Worm (Caenorhabditis elegans) whole organism, late embryonic: Measurements from ENCODE around the gene let-716.

Experiments
- C08G9.2 ChIP-seq: sonication (generic microtip); optimal IDR thresholded peaks from 2 replicates; lab custom pipeline; 2016; ENCODE audit warnings: mild to moderate bottlenecking, missing genetic modification characterization, moderate library complexity, missing compliant biosample characterization
- C38D4.7 ChIP-seq: fragments of 200-800 bp; sonication (Bioruptor generic); optimal IDR thresholded peaks from 2 replicates; lab custom pipeline; 2018; ENCODE audit warnings: mild to moderate bottlenecking, missing genetic modification characterization, moderate library complexity, missing compliant biosample characterization
- K09A11.1 ChIP-seq: sonication (generic microtip); optimal IDR thresholded peaks from 2 replicates; lab custom pipeline; 2017; ENCODE audit warnings: antibody characterized with exemption, mild to moderate bottlenecking, missing genetic modification characterization, missing compliant biosample characterization; ENCODE audit not compliant: insufficient read depth
- ama-1 ChIP-seq: fragments of 150-350 bp; optimal IDR thresholded peaks from 2 replicates; lab custom pipeline; 2014
- ceh-14 ChIP-seq: sonication (generic microtip); optimal IDR thresholded peaks from 2 replicates; lab custom pipeline; 2016; ENCODE audit warnings: missing genotype, missing genetic modification characterization, missing compliant biosample characterization
- ceh-18 ChIP-seq: sonication (generic microtip); optimal IDR thresholded peaks from 2 replicates; lab custom pipeline; 2016; ENCODE audit warnings: missing genetic modification characterization, missing compliant biosample characterization
- ceh-19 ChIP-seq: fragments of 200-800 bp; sonication (Bioruptor generic); optimal IDR thresholded peaks from 2 replicates; lab custom pipeline; 2018; ENCODE audit warnings: mild to moderate bottlenecking, missing genetic modification characterization, missing compliant biosample characterization
- ceh-22 ChIP-seq: sonication (generic microtip); optimal IDR thresholded peaks from 2 replicates; lab custom pipeline; 2017; ENCODE audit warnings: missing biosample characterization, missing genetic modification characterization
- ceh-30 ChIP-seq: fragments of 150-350 bp; optimal IDR thresholded peaks from 2 replicates; lab custom pipeline; 2014; ENCODE audit warnings: missing biosample characterization, missing genetic modification characterization
- ceh-31 ChIP-seq: sonication (generic microtip); optimal IDR thresholded peaks from 2 replicates; lab custom pipeline; 2016; ENCODE audit warnings: missing genetic modification characterization, missing compliant biosample characterization
- ceh-34 ChIP-seq: sonication (generic microtip); optimal IDR thresholded peaks from 2 replicates; lab custom pipeline; 2016; ENCODE audit warnings: mild to moderate bottlenecking, missing genetic modification characterization, missing compliant biosample characterization
- ceh-45 ChIP-seq: fragments of 200-800 bp; sonication (Bioruptor generic); IDR thresholded peaks from 2 replicates; pipeline ENCODE4 v1.3.6; 2022; ENCODE audit warnings: missing genetic modification reagents, missing genetic modification characterization, missing compliant biosample characterization
- ceh-48 ChIP-seq: sonication (generic microtip); optimal IDR thresholded peaks from 2 replicates; lab custom pipeline; 2016; ENCODE audit warnings: missing genetic modification characterization, inconsistent platforms, missing compliant biosample characterization
- ceh-9 ChIP-seq: sonication (generic microtip); optimal IDR thresholded peaks from 2 replicates; lab custom pipeline; 2016; ENCODE audit warnings: mild to moderate bottlenecking, missing genetic modification characterization, inconsistent platforms, missing compliant biosample characterization
- dmd-4 ChIP-seq: sonication (generic microtip); optimal IDR thresholded peaks from 2 replicates; lab custom pipeline; 2016; ENCODE audit warnings: borderline replicate concordance, missing genetic modification characterization, missing compliant biosample characterization
- elt-2 ChIP-seq: sonication (generic microtip); optimal IDR thresholded peaks from 2 replicates; lab custom pipeline; 2016; ENCODE audit warnings: missing genetic modification reagents, missing genetic modification characterization, missing compliant biosample characterization
- elt-4 ChIP-seq: sonication (generic microtip); optimal IDR thresholded peaks from 2 replicates; lab custom pipeline; 2016; ENCODE audit warnings: missing genetic modification characterization, missing compliant biosample characterization
- fax-1 ChIP-seq: sonication (generic microtip); optimal IDR thresholded peaks from 2 replicates; lab custom pipeline; 2016; ENCODE audit warnings: missing genotype, missing genetic modification characterization, missing compliant biosample characterization
- fkh-6 ChIP-seq: sonication (generic microtip); optimal IDR thresholded peaks from 2 replicates; lab custom pipeline; 2016; ENCODE audit warnings: missing genetic modification characterization, missing compliant biosample characterization
- gmeb-2 ChIP-seq: sonication (generic microtip); optimal IDR thresholded peaks from 2 replicates; lab custom pipeline; 2016; ENCODE audit warnings: missing genetic modification characterization, inconsistent platforms, missing compliant biosample characterization
- hlh-30 ChIP-seq: sonication (generic microtip); optimal IDR thresholded peaks from 2 replicates; lab custom pipeline; 2017; ENCODE audit warnings: antibody characterized with exemption, missing genetic modification characterization, missing compliant biosample characterization; ENCODE audit not compliant: insufficient read depth
- hlh-6 ChIP-seq: sonication (generic microtip); optimal IDR thresholded peaks from 2 replicates; lab custom pipeline; 2016; ENCODE audit warnings: missing genotype, missing genetic modification characterization, missing compliant biosample characterization
- lim-6 ChIP-seq: sonication (generic microtip); optimal IDR thresholded peaks from 2 replicates; lab custom pipeline; 2016; ENCODE audit warnings: missing genetic modification characterization, missing compliant biosample characterization
- nfya-1 ChIP-seq: sonication (generic microtip); optimal IDR thresholded peaks from 2 replicates; lab custom pipeline; 2017; ENCODE audit warnings: missing genetic modification characterization, mild to moderate bottlenecking, missing compliant biosample characterization, antibody characterized with exemption, moderate library complexity
- odd-2 ChIP-seq: sonication (generic microtip); optimal IDR thresholded peaks from 2 replicates; lab custom pipeline; 2017; ENCODE audit warnings: antibody characterized with exemption, mild to moderate bottlenecking, missing genetic modification characterization, missing compliant biosample characterization
- pat-9 ChIP-seq: fragments of 200-800 bp; sonication (Bioruptor generic); optimal IDR thresholded peaks from 2 replicates; lab custom pipeline; 2018; ENCODE audit warnings: mild to moderate bottlenecking, missing genetic modification characterization, moderate library complexity, missing compliant biosample characterization
- pax-1 ChIP-seq: fragments of 150-350 bp; optimal IDR thresholded peaks from 2 replicates; lab custom pipeline; 2014; ENCODE audit warnings: missing biosample characterization, missing genetic modification characterization
- pqm-1 ChIP-seq: sonication (generic microtip); optimal IDR thresholded peaks from 2 replicates; lab custom pipeline; 2016; ENCODE audit warnings: missing genetic modification characterization, missing compliant biosample characterization
- pros-1 ChIP-seq: fragments of 150-350 bp; optimal IDR thresholded peaks from 2 replicates; lab custom pipeline; 2014; ENCODE audit warnings: missing biosample characterization, missing genetic modification reagents, missing genetic modification characterization
- ref-2 ChIP-seq: sonication (generic microtip); optimal IDR thresholded peaks from 2 replicates; lab custom pipeline; 2016; ENCODE audit warnings: missing genetic modification characterization, missing compliant biosample characterization
- sdc-2 ChIP-seq: sonication (generic microtip); optimal IDR thresholded peaks from 2 replicates; lab custom pipeline; 2016; ENCODE audit warnings: missing genotype, missing genetic modification characterization, missing compliant biosample characterization
- sox-2 ChIP-seq: fragments of 200-800 bp; sonication (Bioruptor generic); IDR thresholded peaks from 2 replicates; pipeline ENCODE4 v1.3.6; 2022; ENCODE audit warnings: missing genetic modification reagents, missing genetic modification characterization, missing compliant biosample characterization
- sox-4 ChIP-seq: sonication (generic microtip); optimal IDR thresholded peaks from 2 replicates; lab custom pipeline; 2017; ENCODE audit warnings: mild to moderate bottlenecking, missing genetic modification characterization, inconsistent platforms, missing compliant biosample characterization
- tbx-2 ChIP-seq: sonication (generic microtip); optimal IDR thresholded peaks from 2 replicates; lab custom pipeline; 2016; ENCODE audit warnings: missing genetic modification characterization, missing compliant biosample characterization
- unc-42 ChIP-seq: sonication (generic microtip); optimal IDR thresholded peaks from 2 replicates; lab custom pipeline; 2016; ENCODE audit warnings: missing genotype, missing genetic modification characterization, missing compliant biosample characterization
- unc-55 ChIP-seq: sonication (generic microtip); optimal IDR thresholded peaks from 2 replicates; lab custom pipeline; 2017; ENCODE audit warnings: missing biosample characterization, missing genetic modification reagents, missing genetic modification characterization
- unc-86 ChIP-seq: sonication (generic microtip); optimal IDR thresholded peaks from 2 replicates; lab custom pipeline; 2016; ENCODE audit warnings: missing genetic modification characterization, missing compliant biosample characterization
- zip-5 ChIP-seq: sonication (generic microtip); optimal IDR thresholded peaks from 2 replicates; lab custom pipeline; 2016; ENCODE audit warnings: missing genetic modification characterization, missing compliant biosample characterization

The let-716 gene

ce11 chrIII:6382987-6383602 is at the start of gene let-716:
let-716 (plus strand) TSS chrIII:6383552.
- TF ChIP-seq nfya-1 (peak; percentile 69), zip-5 (no peak), fkh-6 (no peak), sdc-2 (no peak), unc-42 (tag; lab: Kevin White, UChicago) (peak; percentile 2), ama-1 (lab: Kevin White, UChicago) (no peak), fax-1 (no peak), sox-2 (GFP tag; lab: Robert Waterston, UW) (no peak), ceh-34 (tag; lab: Kevin White, UChicago) (no peak), gmeb-2 (tag; lab: Kevin White, UChicago) (no peak), ceh-45 (GFP tag; lab: Robert Waterston, UW) (no peak)
- TF ChIP-seq, all 69 proteins: peak for 2

DNA sequence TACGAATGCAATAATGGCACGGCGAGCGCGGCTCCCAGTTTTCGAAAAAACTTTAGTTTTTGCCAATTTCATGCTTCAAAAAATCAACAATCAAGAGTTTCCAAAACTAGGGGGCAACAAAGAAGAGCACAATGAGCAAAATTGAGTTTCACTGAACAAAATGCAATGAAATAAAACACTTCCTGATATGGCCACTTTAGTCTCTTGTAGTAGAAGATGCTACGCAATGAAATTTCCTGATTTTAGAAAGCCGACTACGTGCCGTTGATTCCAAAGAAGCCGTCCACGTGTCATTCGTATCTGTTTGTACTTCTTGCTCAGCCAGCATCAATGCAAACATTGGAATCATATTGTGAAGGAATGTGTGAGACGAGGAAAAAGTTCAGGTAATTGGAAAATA is 49.0 kb upstream of the let-716 start:
- TF ChIP-seq unc-42 (tag; lab: Kevin White, UChicago), result peak; percentile 58
- no peak for TF ChIP-seq ceh-48 (tag; lab: Kevin White, UChicago)

DNA sequence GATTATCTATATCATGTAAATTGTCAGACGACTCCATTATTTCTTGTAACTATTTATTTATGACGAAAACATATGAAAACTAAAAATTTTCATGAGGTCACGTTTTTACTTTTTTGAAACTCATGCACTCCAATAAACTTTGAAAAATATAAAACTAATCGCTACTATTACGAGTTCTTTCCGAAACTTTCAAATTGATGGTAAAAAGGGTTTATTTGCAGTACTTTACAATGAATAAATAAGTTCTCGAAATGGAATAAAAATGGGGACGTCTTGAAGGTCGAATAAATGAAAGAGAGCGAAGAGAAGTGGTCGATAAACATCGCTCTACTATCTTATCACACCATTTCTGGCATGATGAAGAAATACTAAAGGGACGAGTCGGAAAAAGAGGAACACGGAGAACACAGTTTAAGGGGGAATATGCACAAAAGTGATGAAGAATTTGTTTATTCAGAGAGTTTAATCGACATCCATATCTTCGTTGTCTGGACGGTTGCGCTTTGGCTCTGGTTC is 43.4 kb upstream of the let-716 start, which contains the start of gene let-767:
Gene let-767, minus strand, starts transcription at position 51 of the 516 bp plus-strand sequence.
- TF ChIP-seq elt-2 (tag; lab: Kevin White, UChicago), result peak; percentile 23
- no peak for TF ChIP-seq ceh-22

- no peak for TF ChIP-seq ceh-31 (tag; lab: Kevin White, UChicago)
- no peak for TF ChIP-seq ceh-19 (GFP tag; lab: Kevin White, UChicago)
- no peak for TF ChIP-seq unc-86 (tag; lab: Kevin White, UChicago)
- peak; percentile 50 for TF ChIP-seq nfya-1
- peak; percentile 1 for TF ChIP-seq tbx-2 (tag; lab: Kevin White, UChicago)
- TF ChIP-seq elt-2 (tag; lab: Kevin White, UChicago), result peak; percentile 13
- TF ChIP-seq lim-6 (tag; lab: Kevin White, UChicago), result no peak
- TF ChIP-seq hlh-30 (tag; lab: Kevin White, UChicago), result peak; percentile 70
- TF ChIP-seq dmd-4 (tag; lab: Kevin White, UChicago), result no peak
- no peak for TF ChIP-seq elt-4 (tag; lab: Kevin White, UChicago)
- TF ChIP-seq sox-4 (tag; lab: Kevin White, UChicago), result no peak
- no peak for TF ChIP-seq ceh-48 (tag; lab: Kevin White, UChicago)
- TF ChIP-seq ceh-22, result no peak
Observed at ce11 chrIII:6341878-6342453, 41.4 kb upstream of the let-716 start, which contains the start of gene rpn-13. rpn-13 (minus strand) TSS chrIII:6341928.

DNA sequence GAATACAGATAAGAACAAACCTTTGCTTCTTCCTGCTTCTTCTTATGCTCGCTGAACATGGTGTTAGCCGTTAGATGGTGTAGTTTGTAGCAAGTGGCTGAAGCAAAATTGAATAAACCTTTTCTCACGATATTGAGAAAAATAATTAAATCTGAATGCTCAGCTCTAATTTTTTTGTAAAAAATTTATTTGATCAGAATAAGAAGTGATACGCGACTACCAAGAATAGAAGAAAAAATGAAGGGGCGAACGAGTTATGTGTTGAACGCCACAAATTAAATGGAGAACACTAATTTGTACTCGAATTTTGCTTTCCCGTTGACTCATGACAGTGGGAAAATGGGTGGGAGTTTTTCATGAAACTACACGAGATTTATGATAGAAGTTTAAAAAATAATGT is 40.1 kb upstream of the let-716 start, which contains the start of gene C56G2.9:
Gene C56G2.9, minus strand, starts transcription at position 101 of the 400 bp plus-strand sequence.
- TF ChIP-seq ceh-14 (tag; lab: Kevin White, UChicago) (no peak), ceh-9 (no peak), ceh-31 (tag; lab: Kevin White, UChicago) (no peak), dmd-4 (tag; lab: Kevin White, UChicago) (no peak)
- TF ChIP-seq, all 69 proteins: peak for 0

DNA sequence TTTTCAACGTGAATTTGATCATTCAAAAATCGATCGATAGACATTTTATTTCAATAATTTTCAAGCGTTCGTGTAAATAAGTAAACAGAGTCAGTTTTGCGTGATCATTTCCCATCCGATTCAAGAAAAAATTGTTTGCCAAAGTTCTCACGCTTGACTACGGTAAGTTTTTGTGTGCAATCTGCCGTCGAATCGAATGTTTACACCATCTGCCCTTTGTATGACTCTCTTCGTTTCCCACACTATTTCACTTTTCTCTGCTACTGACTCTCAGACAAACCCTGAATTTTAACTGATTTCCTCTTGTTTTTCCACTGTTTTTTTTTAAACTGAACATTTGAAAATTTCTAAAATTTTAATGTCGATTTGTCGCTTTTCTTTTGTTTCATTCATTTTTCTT is 38.6 kb upstream of the let-716 start:
- TF ChIP-seq pax-1 (peak; percentile 73), sox-2 (GFP tag; lab: Robert Waterston, UW) (no peak), ref-2 (peak; percentile 58), pat-9 (tag; lab: Kevin White, UChicago) (peak; percentile 81), dmd-4 (tag; lab: Kevin White, UChicago) (no peak), ceh-18 (peak; percentile 68), C08G9.2 (tag; lab: Kevin White, UChicago) (peak; percentile 29), pqm-1 (tag; lab: Kevin White, UChicago) (no peak), unc-42 (tag; lab: Kevin White, UChicago) (peak; percentile 25), unc-55 (peak; percentile 57), pros-1 (tag; lab: Kevin White, UChicago) (peak; percentile 13), odd-2 (no peak), hlh-30 (tag; lab: Kevin White, UChicago) (peak; percentile 41), ceh-30 (tag; lab: Kevin White, UChicago) (peak; percentile 30), ceh-34 (tag; lab: Kevin White, UChicago) (peak; percentile 63), lim-6 (tag; lab: Kevin White, UChicago) (no peak), C38D4.7 (GFP tag; lab: Kevin White, UChicago) (no peak), elt-2 (tag; lab: Kevin White, UChicago) (peak; percentile 46), tbx-2 (tag; lab: Kevin White, UChicago) (peak; percentile 74), ceh-31 (tag; lab: Kevin White, UChicago) (peak; percentile 46), hlh-6 (no peak), K09A11.1 (tag; lab: Kevin White, UChicago) (peak; percentile 25), sdc-2 (no peak)
